Fruit fly (Drosophila melanogaster): Measurements from ENCODE around the gene beg.

DNA sequence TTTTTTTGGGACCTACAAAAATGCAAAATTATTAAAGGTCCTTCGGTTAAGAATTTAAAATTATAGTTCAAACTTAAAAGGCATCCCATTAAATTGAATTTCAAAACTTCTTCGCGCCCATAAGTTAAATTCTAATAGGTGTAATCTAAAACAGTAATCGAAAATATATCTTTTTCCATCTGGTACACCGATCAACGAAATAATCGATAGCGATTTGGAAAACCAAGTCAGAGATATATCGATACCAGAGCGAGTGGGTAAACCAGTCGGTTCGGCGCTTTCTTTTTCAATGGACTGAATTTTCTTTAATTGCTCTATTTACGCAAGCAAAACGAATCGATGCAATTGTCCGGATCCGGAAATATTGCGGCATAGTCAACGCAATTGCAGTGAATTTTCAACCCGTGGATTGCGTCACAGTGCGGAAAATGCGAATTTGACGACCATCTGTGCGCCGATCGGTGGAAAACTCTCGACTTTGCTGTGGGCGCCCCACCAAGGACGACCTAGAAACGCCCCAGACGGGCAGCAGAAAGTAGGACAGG lies 11.3 kb upstream of the beg start, which contains the start of gene Fit2:
- no peak for TF ChIP-seq dmrt99B (tag; optimal IDR thresholded peaks at IDR 0.05)
- no peak for TF ChIP-seq exex (tag; optimal IDR thresholded peaks at IDR 0.05)

All from whole organism, embryonic.